Worm (Caenorhabditis elegans) whole organism, young adult: ENCODE data around the gene ntc-1.

ENCODE experiments used
- B0261.1 ChIP-seq: sonication (generic microtip); optimal IDR thresholded peaks from 2 replicates; lab custom pipeline; 2016; ENCODE audit warnings: mild to moderate bottlenecking, missing genetic modification characterization, moderate library complexity, missing compliant biosample characterization
- F37B4.10 ChIP-seq: fragments of 200-800 bp; sonication (Bioruptor generic); IDR thresholded peaks from 2 replicates; pipeline ENCODE4 v1.3.6; 2022; ENCODE audit warnings: missing genetic modification characterization, missing compliant biosample characterization
- ama-1 ChIP-seq, 3 experiments: fragments of 150-350 bp in 1 of 3; sonication (generic microtip) in 2 of 3; optimal IDR thresholded peaks; 2 replicates each; lab custom pipeline; 2014 to 2018; ENCODE audit warnings: missing biosample characterization in 2 of 3, missing genetic modification characterization in 2 of 3, missing genetic modification reagents in 2 of 3
- efl-1 ChIP-seq: fragments of 150-350 bp; optimal IDR thresholded peaks from 2 replicates; lab custom pipeline; 2014; ENCODE audit warnings: missing biosample characterization, missing genetic modification reagents, missing genetic modification characterization
- rpc-1 ChIP-seq, 2 experiments: fragments of 150-350 bp in 1 of 2; sonication (generic microtip) in 1 of 2; optimal IDR thresholded peaks; 2 replicates each; lab custom pipeline; 2014 to 2018; ENCODE audit warnings: missing biosample characterization in 1 of 2, missing genetic modification characterization in 1 of 2, missing genetic modification reagents in 1 of 2, missing genotype in 1 of 2
- unc-62 ChIP-seq: fragments of 150-350 bp; optimal IDR thresholded peaks from 2 replicates; lab custom pipeline; 2014; ENCODE audit warnings: missing biosample characterization, missing genetic modification reagents, missing genetic modification characterization

- TF ChIP-seq ama-1 (optimal IDR thresholded peaks at IDR 0.05; lab: Kevin White, UChicago) (no peak), ama-1 (GFP tag; optimal IDR thresholded peaks at IDR 0.05; lab: Kevin White, UChicago) (no peak), B0261.1 (tag; lab: Kevin White, UChicago) (no peak), F37B4.10 (no peak), efl-1 (GFP tag; lab: Kevin White, UChicago) (no peak), rpc-1 (optimal IDR thresholded peaks at IDR 0.05; lab: Kevin White, UChicago) (no peak), rpc-1 (tag; optimal IDR thresholded peaks at IDR 0.05; lab: Kevin White, UChicago) (no peak), unc-62 (no peak)
These were observed 27.8 kb downstream of the ntc-1 start, which contains the start of gene T07F12.1 for ce11 chrX:4893623-4894105.
